Worm (Caenorhabditis elegans): ENCODE results near the gene T07G12.3.

Gene T07G12.3

ce11 chrIV:10576050-10576449, 42.3 kb downstream of the T07G12.3 start, which contains the start of gene efn-2:
Gene efn-2, plus strand, starts transcription at chrIV:10576350.
- no peak for TF ChIP-seq unc-62 (GFP tag; optimal IDR thresholded peaks at IDR 0.05)

DNA sequence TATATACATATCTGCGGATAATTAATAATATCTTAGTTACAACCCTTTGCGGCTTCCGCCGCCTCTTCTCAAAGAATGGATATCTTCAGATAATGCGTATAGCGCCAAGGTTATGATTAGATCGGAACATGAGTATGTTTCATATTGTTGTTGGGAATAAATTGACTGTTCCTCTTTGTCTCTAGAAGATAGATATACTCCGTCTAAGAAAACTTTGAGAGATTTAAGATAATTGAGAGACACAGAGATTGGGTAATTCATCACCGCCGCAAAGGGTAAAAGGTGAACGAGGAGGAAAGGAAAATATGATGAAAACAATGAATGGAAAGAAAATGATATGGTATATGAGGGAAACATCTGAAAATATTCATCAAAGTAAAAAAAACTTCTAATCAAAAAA, 42.9 kb downstream of the T07G12.3 start:
- TF ChIP-seq unc-62 (GFP tag; optimal IDR thresholded peaks at IDR 0.05), result no peak

DNA sequence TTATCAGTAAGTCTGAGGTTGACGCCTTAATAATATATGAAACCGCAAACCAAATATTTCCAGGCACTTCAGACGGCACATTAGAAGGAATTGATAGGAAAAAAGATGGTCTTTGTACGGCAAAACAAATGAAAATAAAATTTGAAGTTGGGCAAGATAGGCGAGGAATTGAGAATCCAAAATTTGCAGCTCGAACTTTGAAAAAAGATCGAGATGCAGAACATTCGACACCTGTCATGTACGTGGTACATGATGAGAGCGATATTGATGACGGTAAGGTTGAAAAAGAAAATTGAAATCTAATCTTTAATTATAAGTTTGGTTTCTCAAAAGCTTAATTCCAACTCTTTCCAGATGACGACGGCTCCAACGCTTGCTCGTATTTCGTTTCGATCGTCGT, 43.9 kb downstream of the T07G12.3 start:
- no peak for TF ChIP-seq unc-62 (GFP tag; optimal IDR thresholded peaks at IDR 0.05)

ce11 chrIV:10578367-10578766, 44.6 kb downstream of the T07G12.3 start, which contains the start of gene lgc-43:
Gene lgc-43, plus strand, starts transcription at chrIV:10578667.
- no peak for TF ChIP-seq unc-62 (GFP tag; optimal IDR thresholded peaks at IDR 0.05)

DNA sequence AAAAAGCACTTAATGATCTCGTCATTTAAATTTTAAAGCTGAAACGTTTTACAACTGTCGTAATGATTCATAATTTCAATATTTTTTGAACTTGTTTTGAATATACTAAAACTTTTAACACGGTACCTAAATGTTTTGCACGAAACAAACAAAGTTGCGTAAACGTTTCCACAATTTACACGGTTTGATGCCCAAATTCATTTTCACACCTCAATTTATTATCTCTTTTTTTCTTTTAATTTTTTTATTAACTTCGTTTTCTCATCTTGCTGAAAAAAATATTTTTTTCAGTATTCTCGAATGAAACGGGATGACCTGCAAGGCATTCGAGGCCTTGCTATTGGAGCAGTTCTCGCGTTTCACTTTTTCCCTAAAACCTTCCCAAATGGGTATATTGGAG, 50.5 kb downstream of the T07G12.3 start, which contains the start of gene oac-8:
Gene oac-8 (plus strand): TSS at position 301 of the 400 bp plus-strand sequence.
- TF ChIP-seq unc-62 (GFP tag; optimal IDR thresholded peaks at IDR 0.05), result no peak

Data from whole organism, dauer.